Worm (Caenorhabditis elegans): ENCODE results near the gene T13B5.9.

DNA sequence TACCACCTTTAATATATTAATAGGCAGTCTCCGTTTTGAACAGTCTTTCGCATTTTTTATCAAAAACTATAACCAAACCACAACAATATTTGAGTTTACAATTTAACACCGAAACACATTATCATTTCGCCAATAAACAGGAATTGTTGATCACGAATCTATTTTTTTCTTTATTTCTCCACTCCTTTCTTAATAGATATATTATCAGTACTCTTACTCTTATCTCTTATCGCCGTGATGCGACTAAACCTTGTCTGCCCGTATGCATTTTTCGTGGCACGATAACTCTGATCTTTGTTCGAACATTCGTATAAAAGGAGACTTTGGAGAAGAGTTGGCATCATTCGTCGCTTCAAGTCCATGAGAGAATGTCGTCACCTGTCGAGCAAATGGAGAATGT is 47.5 kb downstream of the T13B5.9 start:
- TF ChIP-seq klf-2 (GFP tag; conservative IDR thresholded peaks at IDR 0.05), result no peak
- TF ChIP-seq cog-1 (tag; optimal IDR thresholded peaks at IDR 0.05), result no peak
- no peak for TF ChIP-seq tab-1 (GFP tag; IDR thresholded peaks at IDR 0.05)
- TF ChIP-seq ztf-23 (GFP tag; IDR thresholded peaks at IDR 0.05), result no peak
